Fruit fly (Drosophila melanogaster) whole organism, embryonic: ENCODE measurements around the gene CG14300.

Source experiments
- Adf1 ChIP-seq: fragments of 200-800 bp; sonication (Bioruptor generic); IDR thresholded peaks from 2 replicates; pipeline ENCODE4 v1.3.6; 2022; ENCODE audit warnings: missing biosample characterization, missing genetic modification characterization
- Awh ChIP-seq: fragments of 200-800 bp; sonication (Bioruptor generic); IDR thresholded peaks from 2 replicates; pipeline ENCODE4, ENCODE4 v1.3.6; 2022; ENCODE audit warnings: missing biosample characterization, missing genetic modification characterization
- B-H2 ChIP-seq: fragments of 200-800 bp; sonication (Bioruptor generic); optimal IDR thresholded peaks from 2 replicates; lab custom pipeline; 2018; ENCODE audit warnings: missing biosample characterization, mild to moderate bottlenecking, missing genetic modification characterization
- Bdp1 ChIP-seq: fragments of 200-800 bp; sonication (Bioruptor generic); optimal IDR thresholded peaks from 3 replicates; lab custom pipeline; 2016; ENCODE audit warnings: missing biosample characterization, missing genetic modification characterization
- CG12299 ChIP-seq: fragments of 200-800 bp; sonication (Bioruptor generic); optimal IDR thresholded peaks from 2 replicates; lab custom pipeline; 2018; ENCODE audit warnings: missing biosample characterization, mild to moderate bottlenecking, missing genetic modification characterization
- CG12391 ChIP-seq: fragments of 200-800 bp; sonication (Bioruptor generic); optimal IDR thresholded peaks from 3 replicates; lab custom pipeline; 2018; ENCODE audit warnings: missing biosample characterization, mild to moderate bottlenecking, missing genetic modification characterization, moderate library complexity
- CG12744 ChIP-seq: fragments of 200-800 bp; sonication (Bioruptor generic); optimal IDR thresholded peaks from 2 replicates; lab custom pipeline; 2016; ENCODE audit warnings: missing biosample characterization, missing genetic modification characterization
- CG13624 ChIP-seq: fragments of 200-800 bp; sonication (Bioruptor generic); optimal IDR thresholded peaks from 2 replicates; lab custom pipeline; 2016; ENCODE audit warnings: missing biosample characterization, missing genetic modification characterization
- CG15011 ChIP-seq: fragments of 200-800 bp; sonication (Bioruptor generic); optimal IDR thresholded peaks from 3 replicates; lab custom pipeline; 2018; ENCODE audit warnings: missing biosample characterization, mild to moderate bottlenecking, missing genetic modification characterization
- CG1792 ChIP-seq: fragments of 200-800 bp; sonication (Bioruptor generic); optimal IDR thresholded peaks from 2 replicates; lab custom pipeline; 2016; ENCODE audit warnings: missing biosample characterization, missing genetic modification characterization
- CG18011 ChIP-seq: fragments of 200-800 bp; sonication (Bioruptor generic); optimal IDR thresholded peaks from 2 replicates; lab custom pipeline; 2017; ENCODE audit warnings: missing biosample characterization, missing genetic modification characterization, mild to moderate bottlenecking, moderate library complexity, missing genotype
- CG2116 ChIP-seq: fragments of 200-800 bp; sonication (Bioruptor generic); optimal IDR thresholded peaks from 3 replicates; lab custom pipeline; 2018; ENCODE audit warnings: missing biosample characterization, mild to moderate bottlenecking, missing genetic modification characterization
- CG30403 ChIP-seq: fragments of 200-800 bp; sonication (Bioruptor generic); optimal IDR thresholded peaks from 3 replicates; lab custom pipeline; 2016; ENCODE audit warnings: missing biosample characterization, missing genetic modification characterization
- CG3065 ChIP-seq: fragments of 200-800 bp; sonication (Bioruptor generic); optimal IDR thresholded peaks from 2 replicates; lab custom pipeline; 2016; ENCODE audit warnings: missing biosample characterization, missing genetic modification characterization
- CG31441 ChIP-seq: fragments of 200-800 bp; sonication (Bioruptor generic); IDR thresholded peaks from 2 replicates; pipeline ENCODE4 v1.3.6; 2022; ENCODE audit warnings: missing biosample characterization, missing genetic modification characterization
- CG32772 ChIP-seq: fragments of 200-800 bp; sonication (Bioruptor generic); IDR thresholded peaks from 2 replicates; pipeline ENCODE4 v1.3.6; 2022; ENCODE audit warnings: missing biosample characterization, missing genetic modification characterization
- CG33557 ChIP-seq: fragments of 200-800 bp; sonication (Bioruptor generic); optimal IDR thresholded peaks from 2 replicates; lab custom pipeline; 2019; ENCODE audit warnings: missing biosample characterization, mild to moderate bottlenecking, missing genetic modification characterization, moderate library complexity
- CG5180 ChIP-seq: fragments of 200-800 bp; sonication (Bioruptor generic); optimal IDR thresholded peaks from 3 replicates; lab custom pipeline; 2017; ENCODE audit warnings: missing biosample characterization, missing genetic modification characterization, mild to moderate bottlenecking, moderate library complexity, missing genetic modification reagents
- CG6683 ChIP-seq: fragments of 200-800 bp; sonication (Bioruptor generic); optimal IDR thresholded peaks from 2 replicates; lab custom pipeline; 2017; ENCODE audit warnings: missing biosample characterization, mild to moderate bottlenecking, missing genetic modification characterization, missing genetic modification reagents
- CG6813 ChIP-seq: fragments of 200-800 bp; sonication (Bioruptor generic); optimal IDR thresholded peaks from 2 replicates; lab custom pipeline; 2017; ENCODE audit warnings: missing biosample characterization, missing genetic modification characterization, mild to moderate bottlenecking, moderate library complexity, missing genetic modification reagents
- CG8281 ChIP-seq: fragments of 200-800 bp; sonication (Bioruptor generic); optimal IDR thresholded peaks from 2 replicates; lab custom pipeline; 2018; ENCODE audit warnings: missing biosample characterization, mild to moderate bottlenecking, missing genetic modification characterization, moderate library complexity
- CG8944 ChIP-seq: fragments of 200-800 bp; sonication (Bioruptor generic); optimal IDR thresholded peaks from 3 replicates; lab custom pipeline; 2016; ENCODE audit warnings: missing biosample characterization, missing genetic modification characterization
- CG9215 ChIP-seq: fragments of 200-800 bp; sonication (Bioruptor generic); IDR thresholded peaks from 2 replicates; pipeline ENCODE4 v1.3.6; 2022; ENCODE audit warnings: missing biosample characterization, missing genetic modification characterization
- CG9609 ChIP-seq: fragments of 200-800 bp; sonication (Bioruptor generic); optimal IDR thresholded peaks from 3 replicates; lab custom pipeline; 2016; ENCODE audit warnings: missing biosample characterization, missing genetic modification characterization
- CTCF ChIP-seq: fragments of 200-800 bp; sonication (Bioruptor generic); optimal IDR thresholded peaks from 2 replicates; lab custom pipeline; 2017; ENCODE audit warnings: missing biosample characterization, mild to moderate bottlenecking, missing genetic modification characterization, moderate library complexity
- CrebB ChIP-seq: fragments of 200-800 bp; sonication (Bioruptor generic); optimal IDR thresholded peaks from 3 replicates; lab custom pipeline; 2018; ENCODE audit warnings: missing biosample characterization, mild to moderate bottlenecking, missing genetic modification characterization
- D ChIP-seq, 2 experiments: fragments of 200-800 bp in 1 of 2; fragments of >200 bp in 1 of 2; sonication (Bioruptor generic) in 1 of 2; optimal IDR thresholded peaks; 2 replicates in 1 of 2; 3 replicates in 1 of 2; lab custom pipeline; 2017; ENCODE audit warnings: mild to moderate bottlenecking in 1 of 2, missing biosample characterization in 1 of 2, missing genetic modification characterization in 1 of 2, missing genetic modification reagents in 1 of 2
- HLHmδ ChIP-seq: fragments of 200-800 bp; sonication (Bioruptor generic); optimal IDR thresholded peaks from 2 replicates; lab custom pipeline; 2018; ENCODE audit warnings: missing biosample characterization, mild to moderate bottlenecking, missing genetic modification characterization, moderate library complexity
- HmgZ ChIP-seq: fragments of 200-800 bp; sonication (Bioruptor generic); optimal IDR thresholded peaks from 2 replicates; lab custom pipeline; 2018; ENCODE audit warnings: missing biosample characterization, mild to moderate bottlenecking, missing genetic modification characterization
- Hmx ChIP-seq: fragments of 200-800 bp; sonication (Bioruptor generic); optimal IDR thresholded peaks from 2 replicates; lab custom pipeline; 2016; ENCODE audit warnings: missing biosample characterization, missing genetic modification characterization
- MBD-R2 ChIP-seq: fragments of 200-800 bp; sonication (Bioruptor generic); IDR thresholded peaks from 2 replicates; pipeline ENCODE4 v1.3.6; 2022; ENCODE audit warnings: missing biosample characterization, missing genetic modification characterization
- Med ChIP-seq: fragments of 200-800 bp; sonication (Bioruptor generic); peaks from one replicate; lab custom pipeline; 2016; ENCODE audit warnings: missing biosample characterization, missing genetic modification characterization, mild to moderate bottlenecking, inconsistent platforms, moderate library complexity
- NK7.1 ChIP-seq: fragments of 200-800 bp; sonication (Bioruptor generic); optimal IDR thresholded peaks from 3 replicates; lab custom pipeline; 2016; ENCODE audit warnings: missing biosample characterization, missing genetic modification characterization
- Optix ChIP-seq: fragments of 200-800 bp; sonication (Bioruptor generic); IDR thresholded peaks from 3 replicates; pipeline ENCODE4 v1.3.6; 2022; ENCODE audit warnings: missing biosample characterization, missing genetic modification characterization
- Sin3A ChIP-seq: fragments of >200 bp; optimal IDR thresholded peaks from 2 replicates; lab custom pipeline; 2018
- Trl ChIP-seq, 3 experiments: fragments of >200 bp in 2 of 3; fragments of 200-800 bp in 1 of 3; sonication (Bioruptor generic) in 1 of 3; optimal IDR thresholded peaks; 2 replicates in 1 of 3; 3 replicates in 2 of 3; lab custom pipeline; 2016 to 2017; ENCODE audit warnings: missing biosample characterization in 1 of 3, missing genetic modification characterization in 1 of 3
- YL-1 ChIP-seq: fragments of 200-800 bp; sonication (Bioruptor generic); optimal IDR thresholded peaks from 3 replicates; lab custom pipeline; 2017; ENCODE audit warnings: missing biosample characterization, mild to moderate bottlenecking, missing genetic modification characterization
- az2 ChIP-seq: fragments of 200-800 bp; sonication (Bioruptor generic); optimal IDR thresholded peaks from 3 replicates; lab custom pipeline; 2016; ENCODE audit warnings: missing biosample characterization, missing genetic modification characterization
- cato ChIP-seq: fragments of 200-800 bp; sonication (Bioruptor generic); optimal IDR thresholded peaks from 2 replicates; lab custom pipeline; 2016; ENCODE audit warnings: missing biosample characterization, missing genetic modification characterization, borderline replicate concordance
- caup ChIP-seq: fragments of 200-800 bp; sonication (Bioruptor generic); optimal IDR thresholded peaks from 3 replicates; lab custom pipeline; 2017; ENCODE audit warnings: missing biosample characterization, mild to moderate bottlenecking, missing genetic modification characterization, moderate library complexity; ENCODE audit not compliant: severe bottlenecking
- crp ChIP-seq, 2 experiments: fragments of 200-800 bp; sonication (Bioruptor generic); optimal IDR thresholded peaks; 2 replicates in 1 of 2; 3 replicates in 1 of 2; lab custom pipeline; 2017; ENCODE audit warnings: missing biosample characterization in 2 of 2, missing genetic modification characterization in 2 of 2, mild to moderate bottlenecking in 1 of 2, moderate library complexity in 1 of 2
- dmrt99B ChIP-seq: fragments of 200-800 bp; sonication (Bioruptor generic); optimal IDR thresholded peaks from 2 replicates; lab custom pipeline; 2018; ENCODE audit warnings: missing biosample characterization, mild to moderate bottlenecking, missing genetic modification characterization, moderate library complexity
- gcm ChIP-seq: fragments of 200-800 bp; sonication (Bioruptor generic); optimal IDR thresholded peaks from 2 replicates; lab custom pipeline; 2019; ENCODE audit warnings: missing biosample characterization, mild to moderate bottlenecking, missing genetic modification characterization, moderate library complexity
- gsb ChIP-seq: fragments of 200-800 bp; sonication (Bioruptor generic); IDR thresholded peaks from 2 replicates; pipeline ENCODE4 v1.3.6; 2022; ENCODE audit warnings: missing biosample characterization, missing genetic modification characterization
- hb ChIP-seq: fragments of 200-800 bp; sonication (Bioruptor generic); IDR thresholded peaks from 3 replicates; pipeline ENCODE4 v1.3.6; 2022; ENCODE audit warnings: missing biosample characterization, missing genetic modification characterization; ENCODE audit not compliant: partially characterized antibody
- phol ChIP-seq: fragments of 200-800 bp; sonication (Bioruptor generic); optimal IDR thresholded peaks from 3 replicates; lab custom pipeline; 2018; ENCODE audit warnings: missing biosample characterization, mild to moderate bottlenecking, missing genetic modification characterization, moderate library complexity
- sd ChIP-seq: fragments of 200-800 bp; sonication (Bioruptor generic); optimal IDR thresholded peaks from 3 replicates; lab custom pipeline; 2018; ENCODE audit warnings: missing biosample characterization, mild to moderate bottlenecking, missing genetic modification characterization, moderate library complexity
- slp2 ChIP-seq: fragments of 200-800 bp; sonication (Bioruptor generic); optimal IDR thresholded peaks from 2 replicates; lab custom pipeline; 2016; ENCODE audit warnings: missing biosample characterization, missing genetic modification characterization
- tup ChIP-seq: fragments of 200-800 bp; sonication (Bioruptor generic); optimal IDR thresholded peaks from 2 replicates; lab custom pipeline; 2016; ENCODE audit warnings: missing biosample characterization, mild to moderate bottlenecking, missing genetic modification characterization, moderate library complexity
- tx ChIP-seq: fragments of 200-800 bp; sonication (Bioruptor generic); optimal IDR thresholded peaks from 2 replicates; lab custom pipeline; 2016; ENCODE audit warnings: missing biosample characterization, missing genetic modification characterization
- zen2 ChIP-seq: fragments of 200-800 bp; sonication (Bioruptor generic); IDR thresholded peaks from 3 replicates; pipeline ENCODE4 v1.3.6; 2022; ENCODE audit warnings: missing biosample characterization, missing genetic modification characterization; ENCODE audit not compliant: partially characterized antibody

The CG14300 gene

DNA sequence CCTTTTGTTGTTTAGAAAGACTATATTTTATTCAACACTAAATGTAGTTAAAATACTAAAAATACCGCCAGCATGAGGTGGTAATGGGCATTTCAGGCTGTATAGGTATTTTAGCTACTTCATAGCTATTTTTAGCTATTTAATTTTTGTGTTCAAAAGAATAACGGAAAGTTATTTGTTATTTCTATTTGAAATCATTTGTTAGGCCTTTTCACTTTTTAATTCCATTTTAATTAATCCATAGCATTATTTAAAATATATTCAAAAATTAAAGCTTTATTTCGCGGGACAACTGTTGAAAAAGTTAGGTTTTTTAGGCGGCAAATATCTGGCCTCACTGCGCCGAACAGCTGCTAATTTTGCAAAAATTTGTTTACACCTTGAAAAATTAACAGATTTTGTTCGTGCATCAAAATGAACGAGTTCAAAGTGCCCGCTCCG, 16.0 kb downstream of the CG14300 start, which contains the start of the genes dind and CG7706 (continued):
- TF ChIP-seq Awh (GFP tag; lab: Robert Waterston, UW) (no peak), phol (tag; lab: Kevin White, UChicago) (peak; percentile 52), Optix (GFP tag; lab: Robert Waterston, UW) (no peak), CG12744 (GFP tag; lab: Kevin White, UChicago) (no peak), HmgZ (tag; lab: Kevin White, UChicago) (peak; percentile 15), CTCF (no peak), CG2116 (GFP tag; lab: Kevin White, UChicago) (peak; percentile 54), slp2 (GFP tag; lab: Kevin White, UChicago) (no peak), Hmx (GFP tag; lab: Kevin White, UChicago) (no peak), tup (GFP tag; lab: Kevin White, UChicago) (no peak), sd (peak; percentile 93), YL-1 (GFP tag; lab: Kevin White, UChicago) (peak; percentile 50), CG5180 (GFP tag; lab: Kevin White, UChicago) (no peak), CG18011 (GFP tag; lab: Kevin White, UChicago) (peak; percentile 42), NK7.1 (GFP tag; lab: Kevin White, UChicago) (no peak), hb (GFP tag; lab: Robert Waterston, UW) (no peak), az2 (GFP tag; lab: Kevin White, UChicago) (no peak), gcm (GFP tag; lab: Kevin White, UChicago) (peak; percentile 2), CG8944 (GFP tag; lab: Kevin White, UChicago) (no peak), tx (GFP tag; lab: Kevin White, UChicago) (no peak), D (optimal IDR thresholded peaks at IDR 0.05; lab: Kevin White, UChicago) (no peak), D (GFP tag; optimal IDR thresholded peaks at IDR 0.05; lab: Kevin White, UChicago) (no peak), dmrt99B (no peak), MBD-R2 (GFP tag; lab: Robert Waterston, UW) (peak; percentile 79), zen2 (GFP tag; lab: Robert Waterston, UW) (no peak), Sin3A (peak; percentile 39), Adf1 (GFP tag; lab: Robert Waterston, UW) (no peak), CG33557 (GFP tag; lab: Kevin White, UChicago) (no peak), CG32772 (GFP tag; lab: Robert Waterston, UW) (no peak), CG15011 (GFP tag; lab: Kevin White, UChicago) (no peak), crp (GFP tag; optimal IDR thresholded peaks at IDR 0.05; lab: Kevin White, UChicago) (peak; percentile 32 to 89), CG13624 (GFP tag; lab: Kevin White, UChicago) (no peak), caup (GFP tag; lab: Kevin White, UChicago) (no peak), HLHmδ (no peak), cato (GFP tag; lab: Kevin White, UChicago) (no peak), gsb (GFP tag; lab: Robert Waterston, UW) (no peak), CG3065 (GFP tag; lab: Kevin White, UChicago) (no peak), CG1792 (GFP tag; lab: Kevin White, UChicago) (no peak), CrebB (tag; lab: Kevin White, UChicago) (no peak), Med (GFP tag; lab: Kevin White, UChicago) (peak; percentile 3), CG9609 (GFP tag; lab: Kevin White, UChicago) (no peak), CG6683 (GFP tag; lab: Kevin White, UChicago) (no peak), B-H2 (GFP tag; lab: Kevin White, UChicago) (no peak), CG6813 (GFP tag; lab: Kevin White, UChicago) (no peak), CG31441 (no peak), Trl (optimal IDR thresholded peaks at IDR 0.05; lab: Kevin White, UChicago) (no peak), Trl (GFP tag; optimal IDR thresholded peaks at IDR 0.05; lab: Kevin White, UChicago) (no peak), CG12299 (tag; lab: Kevin White, UChicago) (no peak), Bdp1 (no peak), CG8281 (tag; lab: Kevin White, UChicago) (no peak), CG9215 (GFP tag; lab: Robert Waterston, UW) (no peak), CG30403 (GFP tag; lab: Kevin White, UChicago) (peak; percentile 12), CG12391 (tag; lab: Kevin White, UChicago) (peak; percentile 58)
